Fruit fly (Drosophila melanogaster): Measurements from ENCODE around the gene CG15458.
"Not testable (repeated sequence)": the region's sequence is repeated elsewhere in the genome, so short reads cannot be mapped to it uniquely, and the experiment has no call there.

Gene CG15458

dm6 chrX:20414099-20414498 is at the start of gene CG15458:
TSS of gene CG15458 (minus strand) at chrX:20414199.
- no peak for TF ChIP-seq CG12605 (GFP tag; IDR thresholded peaks at IDR 0.05)

- no peak for TF ChIP-seq Pif1B (GFP tag; optimal IDR thresholded peaks at IDR 0.05)
Measured at dm6 chrX:20448828-20449427, 34.9 kb upstream of the CG15458 start, which contains the start of gene tbc. TSS of gene tbc (plus strand) at chrX:20449331.

- TF ChIP-seq gl (tag; optimal IDR thresholded peaks at IDR 0.05) (no peak), CG9948 (tag; optimal IDR thresholded peaks at IDR 0.05) (no peak), CG15710 (tag; optimal IDR thresholded peaks at IDR 0.05) (no peak), CG14655 (GFP tag; optimal IDR thresholded peaks at IDR 0.05) (peak; percentile 12), Snoo (tag; optimal IDR thresholded peaks at IDR 0.05) (no peak), Ets98B (GFP tag; IDR thresholded peaks at IDR 0.05) (no peak), CG34367 (tag; optimal IDR thresholded peaks at IDR 0.05) (no peak), CG8301 (tag; optimal IDR thresholded peaks at IDR 0.05) (no peak), CG13204 (GFP tag; optimal IDR thresholded peaks at IDR 0.05) (no peak), CG4496 (GFP tag; IDR thresholded peaks at IDR 0.05) (no peak), Pif1A (GFP tag; optimal IDR thresholded peaks at IDR 0.05) (no peak), Pif1B (GFP tag; optimal IDR thresholded peaks at IDR 0.05) (no peak), CG8159 (tag; optimal IDR thresholded peaks at IDR 0.05) (peak; percentile 31)
Measured at dm6 chrX:20447865-20448584, 34.0 kb upstream of the CG15458 start.

dm6 chrX:20446071-20446470 is 32.1 kb upstream of the CG15458 start, which contains the start of gene CG42578:
TSS of gene CG42578 (plus strand) at chrX:20446371.
- not testable (repeated sequence) for TF ChIP-seq CG9948 (tag; optimal IDR thresholded peaks at IDR 0.05); CG10348 (GFP tag; IDR thresholded peaks at IDR 0.05); D1 (tag; optimal IDR thresholded peaks at IDR 0.05)

dm6 chrX:20436866-20437265 is 22.9 kb upstream of the CG15458 start:
- no peak for TF ChIP-seq gl (tag; optimal IDR thresholded peaks at IDR 0.05)
- TF ChIP-seq CG8301 (tag; optimal IDR thresholded peaks at IDR 0.05), result no peak
- no peak for TF ChIP-seq CG32121 (GFP tag; IDR thresholded peaks at IDR 0.05)
- no peak for TF ChIP-seq fd96Ca (GFP tag; IDR thresholded peaks at IDR 0.05)
- no peak for TF ChIP-seq CG34367 (tag; optimal IDR thresholded peaks at IDR 0.05)
- no peak for TF ChIP-seq CG12605 (GFP tag; IDR thresholded peaks at IDR 0.05)
- TF ChIP-seq Snoo (tag; optimal IDR thresholded peaks at IDR 0.05), result no peak
- TF ChIP-seq Pif1B (GFP tag; optimal IDR thresholded peaks at IDR 0.05), result no peak
- TF ChIP-seq Ets98B (GFP tag; IDR thresholded peaks at IDR 0.05), result no peak
- no peak for TF ChIP-seq CG9948 (tag; optimal IDR thresholded peaks at IDR 0.05)

dm6 chrX:20434534-20434933 is 20.5 kb upstream of the CG15458 start:
- TF ChIP-seq rn (GFP tag; IDR thresholded peaks at IDR 0.05), result no peak
- TF ChIP-seq Pif1B (GFP tag; optimal IDR thresholded peaks at IDR 0.05), result no peak
- no peak for TF ChIP-seq Ets98B (GFP tag; IDR thresholded peaks at IDR 0.05)
- no peak for TF ChIP-seq CG9948 (tag; optimal IDR thresholded peaks at IDR 0.05)
- no peak for TF ChIP-seq fd96Ca (GFP tag; IDR thresholded peaks at IDR 0.05)
- TF ChIP-seq EcR (GFP tag; optimal IDR thresholded peaks at IDR 0.05), result no peak
- TF ChIP-seq Snoo (tag; optimal IDR thresholded peaks at IDR 0.05), result no peak
- no peak for TF ChIP-seq CG8301 (tag; optimal IDR thresholded peaks at IDR 0.05)
- TF ChIP-seq CG10348 (GFP tag; IDR thresholded peaks at IDR 0.05), result no peak
- TF ChIP-seq CG34367 (tag; optimal IDR thresholded peaks at IDR 0.05), result no peak
- TF ChIP-seq CG17806 (tag; optimal IDR thresholded peaks at IDR 0.05), result no peak
- no peak for TF ChIP-seq D1 (tag; optimal IDR thresholded peaks at IDR 0.05)
- no peak for TF ChIP-seq CG8159 (tag; optimal IDR thresholded peaks at IDR 0.05)

dm6 chrX:20433345-20434332 is 19.6 kb upstream of the CG15458 start, which contains the start of gene CG1695:
TSS of gene CG1695 (plus strand) at chrX:20433950.
- TF ChIP-seq D1 (tag; optimal IDR thresholded peaks at IDR 0.05), result no peak
- TF ChIP-seq CG4496 (GFP tag; IDR thresholded peaks at IDR 0.05), result peak; percentile 15; the same call in 1 of the 3 replicates
- peak; percentile 6 for TF ChIP-seq CG8159 (tag; optimal IDR thresholded peaks at IDR 0.05)
- TF ChIP-seq Pif1A (GFP tag; optimal IDR thresholded peaks at IDR 0.05), result peak; percentile 2
- TF ChIP-seq CG14655 (GFP tag; optimal IDR thresholded peaks at IDR 0.05), result peak; percentile 18
- TF ChIP-seq rn (GFP tag; IDR thresholded peaks at IDR 0.05), result no peak
